Worm (Caenorhabditis elegans) whole organism, mixed stage, embryonic: ENCODE measurements around the gene nra-4.

Source experiments
- ces-1 ChIP-seq: fragments of 150-350 bp; optimal IDR thresholded peaks from 2 replicates; lab custom pipeline; 2014; ENCODE audit warnings: missing biosample characterization, missing genetic modification reagents, missing genetic modification characterization
- cnd-1 ChIP-seq: fragments of 200-800 bp; sonication (Bioruptor generic); optimal IDR thresholded peaks from 2 replicates; lab custom pipeline; 2018; ENCODE audit warnings: mild to moderate bottlenecking, missing genetic modification characterization, missing compliant biosample characterization
- tbx-8 ChIP-seq: fragments of 200-800 bp; sonication (Bioruptor generic); optimal IDR thresholded peaks from 2 replicates; lab custom pipeline; 2018; ENCODE audit warnings: mild to moderate bottlenecking, missing genetic modification characterization, moderate library complexity, missing compliant biosample characterization

- TF ChIP-seq ces-1: no peak
- no peak for TF ChIP-seq tbx-8 (GFP tag; lab: Kevin White, UChicago)
- no peak for TF ChIP-seq cnd-1 (tag; lab: Kevin White, UChicago)
Observed at ce11 chrV:1015194-1015593, 33.2 kb downstream of the nra-4 start.
